Fruit fly (Drosophila melanogaster) whole organism, embryonic: Measurements from ENCODE around the gene Paf-AHalpha.

Experiments
- B-H2 ChIP-seq: fragments of 200-800 bp; sonication (Bioruptor generic); optimal IDR thresholded peaks from 2 replicates; lab custom pipeline; 2018; ENCODE audit warnings: missing biosample characterization, mild to moderate bottlenecking, missing genetic modification characterization
- CG10274 ChIP-seq: fragments of 200-800 bp; sonication (Bioruptor generic); optimal IDR thresholded peaks from 3 replicates; lab custom pipeline; 2017; ENCODE audit warnings: missing biosample characterization, mild to moderate bottlenecking, missing genetic modification characterization
- CG10543 ChIP-seq: fragments of 200-800 bp; sonication (Bioruptor generic); optimal IDR thresholded peaks from 3 replicates; lab custom pipeline; 2017; ENCODE audit warnings: missing biosample characterization, mild to moderate bottlenecking, missing genetic modification characterization, moderate library complexity
- CG10979 ChIP-seq: fragments of 200-800 bp; sonication (Bioruptor generic); optimal IDR thresholded peaks from 2 replicates; lab custom pipeline; 2018; ENCODE audit warnings: missing biosample characterization, mild to moderate bottlenecking, missing genetic modification characterization, moderate library complexity
- CG11504 ChIP-seq: fragments of 200-800 bp; sonication (Bioruptor generic); optimal IDR thresholded peaks from 3 replicates; lab custom pipeline; 2019; ENCODE audit warnings: missing biosample characterization, mild to moderate bottlenecking, missing genetic modification characterization, moderate library complexity
- CG13624 ChIP-seq: fragments of 200-800 bp; sonication (Bioruptor generic); optimal IDR thresholded peaks from 2 replicates; lab custom pipeline; 2016; ENCODE audit warnings: missing biosample characterization, missing genetic modification characterization
- CG14014 ChIP-seq: fragments of 200-800 bp; sonication (Bioruptor generic); IDR thresholded peaks from 2 replicates; pipeline ENCODE4 v1.3.6; 2022; ENCODE audit warnings: missing biosample characterization, missing genetic modification characterization
- CG14710 ChIP-seq: fragments of 200-800 bp; sonication (Bioruptor generic); optimal IDR thresholded peaks from 3 replicates; lab custom pipeline; 2019; ENCODE audit warnings: missing biosample characterization, mild to moderate bottlenecking, missing genetic modification characterization, moderate library complexity
- CG15514 ChIP-seq: fragments of 200-800 bp; sonication (Bioruptor generic); optimal IDR thresholded peaks from 3 replicates; lab custom pipeline; 2017; ENCODE audit warnings: missing biosample characterization, missing genetic modification characterization, mild to moderate bottlenecking, moderate library complexity, missing genetic modification reagents
- CG17328 ChIP-seq: fragments of 200-800 bp; sonication (Bioruptor generic); IDR thresholded peaks from 2 replicates; pipeline ENCODE4 v1.3.6; 2022; ENCODE audit warnings: missing biosample characterization, missing genetic modification characterization
- CG18599 ChIP-seq: fragments of 200-800 bp; sonication (Bioruptor generic); optimal IDR thresholded peaks from 3 replicates; lab custom pipeline; 2017; ENCODE audit warnings: missing biosample characterization, missing genetic modification characterization, mild to moderate bottlenecking, moderate library complexity, missing genetic modification reagents
- CG2129 ChIP-seq: fragments of 200-800 bp; sonication (Bioruptor generic); IDR thresholded peaks from 2 replicates; pipeline ENCODE4 v1.3.6; 2022; ENCODE audit warnings: missing biosample characterization, missing genetic modification characterization; ENCODE audit not compliant: partially characterized antibody
- CG2889 ChIP-seq: fragments of 200-800 bp; sonication (Bioruptor generic); IDR thresholded peaks from 3 replicates; pipeline ENCODE4 v1.3.6; 2022; ENCODE audit warnings: missing biosample characterization, missing genetic modification characterization
- CG32532 ChIP-seq: fragments of 200-800 bp; sonication (Bioruptor generic); IDR thresholded peaks from 2 replicates; pipeline ENCODE4 v1.3.6; 2022; ENCODE audit warnings: missing biosample characterization, missing genetic modification characterization
- CG34224 ChIP-seq: fragments of 200-800 bp; sonication (Bioruptor generic); IDR thresholded peaks from 3 replicates; pipeline ENCODE4 v1.3.6; 2022; ENCODE audit warnings: missing biosample characterization, missing genetic modification characterization; ENCODE audit not compliant: partially characterized antibody
- CG4707 ChIP-seq: fragments of 200-800 bp; sonication (Bioruptor generic); optimal IDR thresholded peaks from 2 replicates; lab custom pipeline; 2018; ENCODE audit warnings: missing biosample characterization, mild to moderate bottlenecking, missing genetic modification characterization, moderate library complexity
- CG5180 ChIP-seq: fragments of 200-800 bp; sonication (Bioruptor generic); optimal IDR thresholded peaks from 3 replicates; lab custom pipeline; 2017; ENCODE audit warnings: missing biosample characterization, missing genetic modification characterization, mild to moderate bottlenecking, moderate library complexity, missing genetic modification reagents
- CG6175 ChIP-seq: fragments of 200-800 bp; sonication (Bioruptor generic); IDR thresholded peaks from 3 replicates; pipeline ENCODE4 v1.3.6; 2022; ENCODE audit warnings: missing biosample characterization, missing genetic modification characterization
- CG6765 ChIP-seq: fragments of 200-800 bp; sonication (Bioruptor generic); optimal IDR thresholded peaks from 3 replicates; lab custom pipeline; 2017; ENCODE audit warnings: missing biosample characterization, mild to moderate bottlenecking, missing genetic modification characterization
- CG8359 ChIP-seq: fragments of 200-800 bp; sonication (Bioruptor generic); optimal IDR thresholded peaks from 2 replicates; lab custom pipeline; 2017; ENCODE audit warnings: missing biosample characterization, mild to moderate bottlenecking, missing genetic modification characterization, borderline replicate concordance
- Dbx ChIP-seq: fragments of 200-800 bp; sonication (Bioruptor generic); IDR thresholded peaks from 3 replicates; pipeline ENCODE4 v1.3.6; 2022; ENCODE audit warnings: missing biosample characterization, missing genetic modification characterization
- Deaf1 ChIP-seq: fragments of 200-800 bp; optimal IDR thresholded peaks from 3 replicates; lab custom pipeline; 2019; ENCODE audit warnings: missing biosample characterization, mild to moderate bottlenecking, missing genetic modification characterization, moderate library complexity
- Fer1 ChIP-seq: fragments of 200-800 bp; sonication (Bioruptor generic); optimal IDR thresholded peaks from 2 replicates; lab custom pipeline; 2017; ENCODE audit warnings: missing biosample characterization, mild to moderate bottlenecking, missing genetic modification characterization
- GATAe ChIP-seq: fragments of 200-800 bp; sonication (Bioruptor generic); conservative IDR thresholded peaks from 2 replicates; pipeline ENCODE4 v1.3.6; 2022; ENCODE audit warnings: missing biosample characterization, missing genetic modification characterization
- Hey ChIP-seq: fragments of 200-800 bp; sonication (Bioruptor generic); optimal IDR thresholded peaks from 3 replicates; lab custom pipeline; 2018; ENCODE audit warnings: missing biosample characterization, mild to moderate bottlenecking, missing genetic modification characterization
- Myb ChIP-seq: fragments of 200-800 bp; sonication (Bioruptor generic); optimal IDR thresholded peaks from 2 replicates; lab custom pipeline; 2016; ENCODE audit warnings: missing biosample characterization, missing genetic modification characterization
- Rfx ChIP-seq: fragments of 200-800 bp; sonication (Bioruptor generic); IDR thresholded peaks from 2 replicates; pipeline ENCODE4 v1.3.6; 2022; ENCODE audit warnings: missing biosample characterization, missing genetic modification characterization
- Sin3A ChIP-seq: fragments of >200 bp; optimal IDR thresholded peaks from 2 replicates; lab custom pipeline; 2018
- abd-A ChIP-seq: fragments of 200-800 bp; sonication (Bioruptor generic); optimal IDR thresholded peaks from 3 replicates; lab custom pipeline; 2019; ENCODE audit warnings: missing biosample characterization, mild to moderate bottlenecking, missing genetic modification characterization, moderate library complexity
- chm ChIP-seq: fragments of 200-800 bp; sonication (Bioruptor generic); IDR thresholded peaks from 2 replicates; pipeline ENCODE4 v1.3.6; 2022; ENCODE audit warnings: missing biosample characterization, missing genetic modification characterization
- danr ChIP-seq: fragments of 200-800 bp; sonication (Bioruptor generic); IDR thresholded peaks from 2 replicates; pipeline ENCODE4 v1.3.6; 2022; ENCODE audit warnings: missing biosample characterization, missing genetic modification characterization
- gsb ChIP-seq: fragments of 200-800 bp; sonication (Bioruptor generic); IDR thresholded peaks from 2 replicates; pipeline ENCODE4 v1.3.6; 2022; ENCODE audit warnings: missing biosample characterization, missing genetic modification characterization
- klu ChIP-seq: fragments of 200-800 bp; sonication (Bioruptor generic); IDR thresholded peaks from 2 replicates; pipeline ENCODE4 v1.3.6; 2022; ENCODE audit warnings: missing biosample characterization, missing genetic modification characterization
- nom ChIP-seq: fragments of 200-800 bp; sonication (Bioruptor generic); optimal IDR thresholded peaks from 2 replicates; lab custom pipeline; 2017; ENCODE audit warnings: missing biosample characterization, missing genetic modification characterization, mild to moderate bottlenecking, moderate library complexity, missing genetic modification reagents
- onecut ChIP-seq: fragments of 200-800 bp; sonication (Bioruptor generic); IDR thresholded peaks from 2 replicates; pipeline ENCODE4 v1.3.6; 2022; ENCODE audit warnings: missing biosample characterization, missing genetic modification characterization
- sens ChIP-seq: fragments of 200-800 bp; sonication (Bioruptor generic); peaks from one replicate; lab custom pipeline; 2016; ENCODE audit warnings: missing biosample characterization, missing genetic modification characterization
- so ChIP-seq: fragments of 200-800 bp; sonication (Bioruptor generic); IDR thresholded peaks from 3 replicates; pipeline ENCODE4 v1.3.6; 2022; ENCODE audit warnings: missing biosample characterization, missing genetic modification characterization
- sob ChIP-seq: fragments of 200-800 bp; sonication (Bioruptor generic); IDR thresholded peaks from 2 replicates; pipeline ENCODE4 v1.3.6; 2022; ENCODE audit warnings: missing biosample characterization, missing genetic modification characterization
- sr ChIP-seq: fragments of 200-800 bp; sonication (Bioruptor generic); IDR thresholded peaks from 3 replicates; pipeline ENCODE4 v1.3.6; 2022; ENCODE audit warnings: missing biosample characterization, missing genetic modification characterization
- ssp ChIP-seq: fragments of 200-800 bp; sonication (Bioruptor generic); IDR thresholded peaks from 2 replicates; pipeline ENCODE4 v1.3.6; 2022; ENCODE audit warnings: missing biosample characterization, missing genetic modification characterization
- stc ChIP-seq: fragments of 200-800 bp; sonication (Bioruptor generic); IDR thresholded peaks from 2 replicates; pipeline ENCODE4 v1.3.6; 2022; ENCODE audit warnings: missing biosample characterization, missing genetic modification characterization
- sug ChIP-seq: fragments of 200-800 bp; optimal IDR thresholded peaks from 2 replicates; lab custom pipeline; 2019; ENCODE audit warnings: missing biosample characterization, mild to moderate bottlenecking, missing genetic modification characterization, moderate library complexity
- tna ChIP-seq: fragments of 200-800 bp; sonication (Bioruptor generic); IDR thresholded peaks from 2 replicates; pipeline ENCODE4 v1.3.6; 2022; ENCODE audit warnings: missing biosample characterization, missing genetic modification characterization; ENCODE audit not compliant: partially characterized antibody
- unc-4 ChIP-seq: fragments of 200-800 bp; sonication (Bioruptor generic); IDR thresholded peaks from 2 replicates; pipeline ENCODE4 v1.3.6; 2022; ENCODE audit warnings: missing biosample characterization, missing genetic modification characterization; ENCODE audit not compliant: partially characterized antibody
- wek ChIP-seq: fragments of 200-800 bp; sonication (Bioruptor generic); optimal IDR thresholded peaks from 3 replicates; lab custom pipeline; 2018; ENCODE audit warnings: missing biosample characterization, mild to moderate bottlenecking, missing genetic modification characterization, moderate library complexity
- z ChIP-seq: fragments of 200-800 bp; sonication (Bioruptor generic); IDR thresholded peaks from 3 replicates; pipeline ENCODE4 v1.3.6; 2022; ENCODE audit warnings: missing biosample characterization, missing genetic modification characterization
- zen2 ChIP-seq: fragments of 200-800 bp; sonication (Bioruptor generic); IDR thresholded peaks from 3 replicates; pipeline ENCODE4 v1.3.6; 2022; ENCODE audit warnings: missing biosample characterization, missing genetic modification characterization; ENCODE audit not compliant: partially characterized antibody

Gene Paf-AHalpha

DNA sequence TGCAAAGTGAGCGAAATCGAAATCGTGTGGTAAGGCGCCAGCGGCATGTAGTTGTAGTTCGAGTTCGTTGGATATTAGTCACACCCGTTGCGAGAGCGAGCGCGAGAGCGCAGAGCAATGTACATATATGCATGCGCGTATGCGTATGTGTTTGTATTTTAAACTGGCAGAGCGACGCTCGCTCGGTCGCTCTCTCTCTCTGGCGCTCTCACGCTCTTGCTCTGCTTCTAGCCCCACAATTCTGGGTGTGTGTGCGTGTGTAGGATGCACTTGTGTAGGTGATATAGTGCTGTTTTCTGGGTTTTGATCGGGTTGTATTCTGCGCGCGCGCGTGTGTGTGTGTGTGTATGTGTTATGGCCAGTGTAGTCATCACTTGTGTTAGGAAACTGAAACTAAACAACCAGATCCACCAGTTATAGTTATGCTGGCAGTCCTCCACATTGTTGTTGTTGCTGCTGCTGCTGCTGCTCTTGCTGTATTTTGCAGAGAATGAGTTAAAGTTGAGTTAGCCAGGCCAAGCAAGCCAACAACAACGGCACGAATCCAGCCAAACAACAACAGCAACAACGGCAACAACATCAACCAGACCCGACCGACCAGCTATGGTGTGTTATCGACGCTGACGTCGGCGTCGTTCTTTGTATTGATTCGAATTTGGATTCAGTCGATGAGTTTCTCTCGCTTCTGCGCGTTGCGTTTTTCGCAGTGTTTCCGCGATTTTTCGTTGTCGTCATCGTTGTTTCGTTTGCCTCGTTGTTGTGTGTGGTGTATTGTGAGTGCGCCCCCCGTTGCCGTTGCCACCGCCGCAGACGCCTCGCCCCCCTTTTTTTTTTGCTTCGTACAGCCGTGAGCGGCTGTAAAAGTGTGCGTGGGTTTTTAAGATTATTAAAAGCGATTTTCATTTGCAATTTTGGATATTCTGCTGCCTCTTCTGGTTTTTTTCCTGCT is 26.6 kb upstream of the Paf-AHalpha start (continued):
- no peak for TF ChIP-seq wek
- no peak for TF ChIP-seq CG13624 (GFP tag; lab: Kevin White, UChicago)
- peak; percentile 87 for TF ChIP-seq CG5180
- TF ChIP-seq abd-A (tag; lab: Kevin White, UChicago) = peak; percentile 64
- TF ChIP-seq z (GFP tag; lab: Robert Waterston, UW) = peak; percentile 56; the same call in 1 of the 3 replicates
- peak; percentile 26; the same call in 1 of the 2 replicates for TF ChIP-seq chm
- TF ChIP-seq CG6175 = peak; percentile 95
- peak; percentile 7 for TF ChIP-seq sens
- TF ChIP-seq CG4707 (GFP tag; lab: Kevin White, UChicago) = peak; percentile 20
- peak; percentile 26; the same call in 1 of the 2 replicates for TF ChIP-seq stc
- no peak for TF ChIP-seq ssp (GFP tag; lab: Robert Waterston, UW)
- peak; percentile 50 for TF ChIP-seq nom (GFP tag; lab: Kevin White, UChicago)
- TF ChIP-seq CG18599 (GFP tag; lab: Kevin White, UChicago) = peak; percentile 10
- 0 out of 2 replicates have a peak, but pooled peaks have one; percentile 13 for TF ChIP-seq CG2129 (GFP tag; lab: Robert Waterston, UW)
- peak; percentile 8 for TF ChIP-seq Hey (tag; lab: Kevin White, UChicago)
- no peak for TF ChIP-seq gsb (GFP tag; lab: Robert Waterston, UW)
- peak; percentile 38; the same call in 2 of the 3 replicates for TF ChIP-seq so (GFP tag; lab: Robert Waterston, UW)
- TF ChIP-seq CG6765 (GFP tag; lab: Kevin White, UChicago) = peak; percentile 56
- peak; percentile 65 for TF ChIP-seq CG34224 (GFP tag; lab: Robert Waterston, UW)
- peak; percentile 30 for TF ChIP-seq CG15514 (GFP tag; lab: Kevin White, UChicago)
- peak; percentile 12 for TF ChIP-seq Fer1 (GFP tag; lab: Kevin White, UChicago)
- TF ChIP-seq CG10543 (GFP tag; lab: Kevin White, UChicago) = peak; percentile 66
- peak; percentile 12 for TF ChIP-seq B-H2 (GFP tag; lab: Kevin White, UChicago)
- TF ChIP-seq Deaf1 (tag; lab: Kevin White, UChicago) = peak; percentile 51
- peak; percentile 46; the same call in 1 of the 3 replicates for TF ChIP-seq Dbx (GFP tag; lab: Robert Waterston, UW)
- TF ChIP-seq tna (GFP tag; lab: Robert Waterston, UW) = no peak
- no peak for TF ChIP-seq CG10979 (tag; lab: Kevin White, UChicago)
- peak; percentile 26 for TF ChIP-seq sug
- no peak; the same call in 1 of the 2 replicates for TF ChIP-seq GATAe
- TF ChIP-seq sob (GFP tag; lab: Robert Waterston, UW) = no peak
- TF ChIP-seq sr = peak; percentile 82
- TF ChIP-seq Sin3A = no peak
- no peak for TF ChIP-seq CG10274 (GFP tag; lab: Kevin White, UChicago)
- TF ChIP-seq CG14014 = peak; percentile 18; the same call in 1 of the 2 replicates
- peak; percentile 67 for TF ChIP-seq onecut
- TF ChIP-seq CG32532 (GFP tag; lab: Robert Waterston, UW) = peak; percentile 62; the same call in 1 of the 2 replicates
- peak; percentile 51 for TF ChIP-seq Rfx (GFP tag; lab: Robert Waterston, UW)
- TF ChIP-seq unc-4 = peak; percentile 40; the same call in 1 of the 2 replicates
- TF ChIP-seq zen2 (GFP tag; lab: Robert Waterston, UW) = peak; percentile 45; the same call in 2 of the 3 replicates
- peak; percentile 10 for TF ChIP-seq CG14710 (tag; lab: Kevin White, UChicago)
- no peak for TF ChIP-seq Myb
- no peak for TF ChIP-seq klu (GFP tag; lab: Robert Waterston, UW)
- TF ChIP-seq danr = no peak
- TF ChIP-seq CG17328 (GFP tag; lab: Robert Waterston, UW) = no peak
- no peak for TF ChIP-seq CG11504 (tag; lab: Kevin White, UChicago)
- peak; percentile 17 for TF ChIP-seq CG8359 (GFP tag; lab: Kevin White, UChicago)
- TF ChIP-seq CG2889 = no peak
